Worm (Caenorhabditis elegans) whole organism, L4/young adult: Measurements from ENCODE around the gene nhr-56.

Source experiments
- W03F9.2 ChIP-seq: fragments of 150-350 bp; optimal IDR thresholded peaks from 2 replicates; lab custom pipeline; 2014; ENCODE audit warnings: missing biosample characterization, missing genetic modification characterization
- dao-5 ChIP-seq: sonication (generic microtip); optimal IDR thresholded peaks from 2 replicates; lab custom pipeline; 2016; ENCODE audit warnings: missing genotype, missing genetic modification characterization, moderate library complexity, missing compliant biosample characterization
- him-1 ChIP-seq: sonication (generic microtip); optimal IDR thresholded peaks from 2 replicates; lab custom pipeline; 2016; ENCODE audit warnings: missing genotype, missing genetic modification reagents, missing genetic modification characterization, missing compliant biosample characterization

ce11 chrV:2215352-2215751 is 3.5 kb upstream of the nhr-56 start, which contains the start of gene nstp-8:
- TF ChIP-seq him-1 (tag; lab: Kevin White, UChicago): no peak
- no peak for TF ChIP-seq W03F9.2 (tag; lab: Kevin White, UChicago)
- no peak for TF ChIP-seq dao-5 (tag; lab: Kevin White, UChicago)
